Worm (Caenorhabditis elegans) whole organism, L4/young adult: ENCODE data around the gene CD4.11.

Source experiments
- W03F9.2 ChIP-seq: fragments of 150-350 bp; optimal IDR thresholded peaks from 2 replicates; lab custom pipeline; 2014; ENCODE audit warnings: missing biosample characterization, missing genetic modification characterization
- dao-5 ChIP-seq: sonication (generic microtip); optimal IDR thresholded peaks from 2 replicates; lab custom pipeline; 2016; ENCODE audit warnings: missing genotype, missing genetic modification characterization, moderate library complexity, missing compliant biosample characterization
- him-1 ChIP-seq: sonication (generic microtip); optimal IDR thresholded peaks from 2 replicates; lab custom pipeline; 2016; ENCODE audit warnings: missing genotype, missing genetic modification reagents, missing genetic modification characterization, missing compliant biosample characterization

DNA sequence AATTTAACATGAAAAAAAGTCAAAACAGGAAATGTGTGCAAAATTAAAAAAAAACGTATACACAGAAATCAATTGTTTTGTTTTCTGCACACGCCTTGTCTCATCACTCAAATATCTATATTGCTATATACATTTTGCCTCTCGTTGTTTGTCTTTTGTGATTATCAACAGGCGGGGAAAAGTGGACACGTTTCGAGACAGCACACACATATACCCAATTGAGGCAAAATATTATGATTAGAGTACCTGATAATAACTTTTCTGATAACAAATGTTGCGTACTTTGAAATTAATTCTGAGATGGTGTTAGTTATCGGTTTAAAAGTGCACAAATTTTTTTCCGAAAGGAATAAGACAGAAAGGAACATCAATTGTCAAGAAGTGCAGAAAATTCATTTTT is 25.1 kb upstream of the CD4.11 start:
- TF ChIP-seq dao-5 (no peak), him-1 (tag; lab: Kevin White, UChicago) (no peak), W03F9.2 (no peak)
